Fruit fly (Drosophila melanogaster): ENCODE measurements around the gene kuz.

The kuz gene

dm6 chr2L:13547738-13548726 is 1.9 kb upstream of the kuz start (continued):
- TF ChIP-seq HmgZ (tag; optimal IDR thresholded peaks at IDR 0.05) (peak; percentile 21), Vsx1 (GFP tag; optimal IDR thresholded peaks at IDR 0.05) (no peak), CG1647 (GFP tag; optimal IDR thresholded peaks at IDR 0.05) (peak; percentile 14), tio (GFP tag; optimal IDR thresholded peaks at IDR 0.05) (peak; percentile 45), CG34224 (GFP tag; IDR thresholded peaks at IDR 0.05; ENCODE audit: partially characterized antibody) (no peak), Ets97D (GFP tag; optimal IDR thresholded peaks at IDR 0.05) (no peak), CG3838 (GFP tag; optimal IDR thresholded peaks at IDR 0.05) (no peak), danr (GFP tag; IDR thresholded peaks at IDR 0.05) (no peak), HLHmδ (GFP tag; optimal IDR thresholded peaks at IDR 0.05) (no peak), CG15696 (tag; optimal IDR thresholded peaks at IDR 0.05) (peak; percentile 73), z (GFP tag; IDR thresholded peaks at IDR 0.05) (no peak), ab (GFP tag; optimal IDR thresholded peaks at IDR 0.05) (no peak), lola (GFP tag; optimal IDR thresholded peaks at IDR 0.05) (peak in 1 of 3 experiments; percentile 66), wdn (GFP tag; IDR thresholded peaks at IDR 0.05) (no peak), CG2889 (GFP tag; IDR thresholded peaks at IDR 0.05) (no peak), Fer3 (tag; optimal IDR thresholded peaks at IDR 0.05) (peak; percentile 8), E2f2 (GFP tag; IDR thresholded peaks at IDR 0.05) (no peak), Ptx1 (GFP tag; IDR thresholded peaks at IDR 0.05) (peak; percentile 28), Mad (GFP tag; optimal IDR thresholded peaks at IDR 0.05) (no peak), CG12659 (GFP tag; optimal IDR thresholded peaks at IDR 0.05) (peak; percentile 10), pb (GFP tag; optimal IDR thresholded peaks at IDR 0.05) (peak; percentile 29), lov (optimal IDR thresholded peaks at IDR 0.05) (no peak), lov (GFP tag; IDR thresholded peaks at IDR 0.05) (0 out of 3 replicates have a peak, but pooled peaks have one; percentile 36), CG10431 (GFP tag; optimal IDR thresholded peaks at IDR 0.05) (no peak), CG4820 (GFP tag; optimal IDR thresholded peaks at IDR 0.05) (no peak), CG15601 (tag; optimal IDR thresholded peaks at IDR 0.05) (no peak), Lim3 (GFP tag; IDR thresholded peaks at IDR 0.05) (no peak), Fer2 (tag; optimal IDR thresholded peaks at IDR 0.05) (no peak), lab (GFP tag; optimal IDR thresholded peaks at IDR 0.05) (peak; percentile 53), CG9876 (GFP tag; optimal IDR thresholded peaks at IDR 0.05) (peak; percentile 35), hb (GFP tag; IDR thresholded peaks at IDR 0.05; ENCODE audit: partially characterized antibody) (no peak), tx (GFP tag; optimal IDR thresholded peaks at IDR 0.05) (peak; percentile 19), gem (tag; optimal IDR thresholded peaks at IDR 0.05) (peak; percentile 70), usp (GFP tag; optimal IDR thresholded peaks at IDR 0.05) (no peak), Spps (tag; optimal IDR thresholded peaks at IDR 0.05) (no peak), pfk (GFP tag; optimal IDR thresholded peaks at IDR 0.05) (no peak), CG2120 (GFP tag; optimal IDR thresholded peaks at IDR 0.05) (peak; percentile 82), CG31388 (GFP tag; optimal IDR thresholded peaks at IDR 0.05) (no peak), tin (GFP tag; optimal IDR thresholded peaks at IDR 0.05) (peak; percentile 51), CG2678 (tag; optimal IDR thresholded peaks at IDR 0.05) (peak; percentile 72), CG8478 (optimal IDR thresholded peaks at IDR 0.05) (no peak), Max (GFP tag; optimal IDR thresholded peaks at IDR 0.05) (peak; percentile 27), CG1233 (GFP tag; optimal IDR thresholded peaks at IDR 0.05) (peak; percentile 52), CG12071 (GFP tag; optimal IDR thresholded peaks at IDR 0.05) (no peak), CG14860 (GFP tag; IDR thresholded peaks at IDR 0.05; ENCODE audit: partially characterized antibody) (no peak), onecut (GFP tag; IDR thresholded peaks at IDR 0.05) (peak; percentile 46; the same call in 1 of the 2 replicates), Ssrp (tag; optimal IDR thresholded peaks at IDR 0.05) (peak; percentile 27), CG2712 (tag; optimal IDR thresholded peaks at IDR 0.05) (peak; percentile 63), grn (GFP tag; optimal IDR thresholded peaks at IDR 0.05) (no peak)
